Worm (Caenorhabditis elegans) whole organism, L1 larva: ENCODE data around the gene T02B11.4.

Experiments used
- C04F5.9 ChIP-seq: sonication (generic microtip); optimal IDR thresholded peaks from 2 replicates; lab custom pipeline; 2016; ENCODE audit warnings: missing genetic modification characterization, missing compliant biosample characterization
- C16A3.4 ChIP-seq: fragments of 150-350 bp; optimal IDR thresholded peaks from 2 replicates; lab custom pipeline; 2014; ENCODE audit warnings: missing biosample characterization, missing genetic modification characterization
- Y116A8C.19 ChIP-seq: sonication (generic microtip); optimal IDR thresholded peaks from 2 replicates; lab custom pipeline; 2016; ENCODE audit warnings: missing compliant biosample characterization, missing genetic modification characterization, borderline replicate concordance
- alr-1 ChIP-seq: fragments of 200-800 bp; sonication (Bioruptor generic); optimal IDR thresholded peaks from 2 replicates; lab custom pipeline; 2018; ENCODE audit warnings: borderline replicate concordance, mild to moderate bottlenecking, missing genetic modification characterization, missing compliant biosample characterization
- aly-2 ChIP-seq: fragments of 150-350 bp; optimal IDR thresholded peaks from 2 replicates; lab custom pipeline; 2014; ENCODE audit warnings: missing biosample characterization, missing genetic modification characterization
- blmp-1 ChIP-seq: fragments of 150-350 bp; optimal IDR thresholded peaks from 2 replicates; lab custom pipeline; 2014; ENCODE audit warnings: missing biosample characterization, missing genetic modification characterization
- ceh-90 ChIP-seq: sonication (generic microtip); optimal IDR thresholded peaks from 2 replicates; lab custom pipeline; 2016; ENCODE audit warnings: missing genetic modification characterization, missing compliant biosample characterization
- dpl-1 ChIP-seq, 3 experiments: fragments of 150-350 bp in 2 of 3; sonication (generic microtip) in 1 of 3; optimal IDR thresholded peaks; 2 replicates each; lab custom pipeline; 2014 to 2017; ENCODE audit warnings: missing biosample characterization in 3 of 3, missing genetic modification characterization in 3 of 3, missing genetic modification reagents in 3 of 3
- efl-1 ChIP-seq, 4 experiments: fragments of 150-350 bp; optimal IDR thresholded peaks in 3 of 4; peaks in 1 of 4; 1 replicate in 1 of 4; 2 replicates in 3 of 4; lab custom pipeline; 2014; ENCODE audit warnings: missing biosample characterization in 2 of 4, missing genetic modification characterization in 2 of 4, missing genetic modification reagents in 2 of 4
- efl-3 ChIP-seq: fragments of 200-800 bp; sonication (Bioruptor generic); optimal IDR thresholded peaks from 2 replicates; lab custom pipeline; 2018; ENCODE audit warnings: mild to moderate bottlenecking, missing genetic modification characterization, missing compliant biosample characterization
- elt-2 ChIP-seq: sonication (generic microtip); optimal IDR thresholded peaks from 2 replicates; lab custom pipeline; 2016; ENCODE audit warnings: missing genetic modification characterization, mild to moderate bottlenecking, inconsistent platforms, missing compliant biosample characterization, missing genetic modification reagents
- elt-3 ChIP-seq, 6 experiments: fragments of 150-350 bp in 1 of 6; sonication (generic microtip); optimal IDR thresholded peaks; 2 replicates each; lab custom pipeline; 2017 to 2018; ENCODE audit warnings: missing biosample characterization in 6 of 6, missing genetic modification characterization in 6 of 6, inconsistent platforms in 1 of 6
- ets-5 ChIP-seq: fragments of 200-800 bp; sonication (Bioruptor generic); IDR thresholded peaks from 2 replicates; pipeline ENCODE4 v1.3.6; 2022; ENCODE audit warnings: missing genetic modification characterization, missing compliant biosample characterization
- fkh-8 ChIP-seq: sonication (generic microtip); optimal IDR thresholded peaks from 2 replicates; lab custom pipeline; 2016; ENCODE audit warnings: mild to moderate bottlenecking, missing genetic modification characterization, missing compliant biosample characterization
- fos-1 ChIP-seq: fragments of 150-350 bp; optimal IDR thresholded peaks from 2 replicates; lab custom pipeline; 2014; ENCODE audit warnings: missing biosample characterization, missing genetic modification characterization
- lin-13 ChIP-seq: fragments of 150-350 bp; optimal IDR thresholded peaks from 2 replicates; lab custom pipeline; 2014; ENCODE audit warnings: missing biosample characterization, missing genetic modification reagents, missing genetic modification characterization
- lin-15B ChIP-seq: fragments of 150-350 bp; sonication (generic microtip); optimal IDR thresholded peaks from 3 replicates; lab custom pipeline; 2014; ENCODE audit warnings: missing biosample characterization, missing genetic modification characterization
- lin-35 ChIP-seq, 2 experiments: fragments of 150-350 bp; optimal IDR thresholded peaks; 2 replicates each; lab custom pipeline; 2014; ENCODE audit warnings: missing biosample characterization in 2 of 2, missing genetic modification characterization in 2 of 2, missing genetic modification reagents in 2 of 2
- lin-39 ChIP-seq: fragments of 150-350 bp; optimal IDR thresholded peaks from 2 replicates; lab custom pipeline; 2014; ENCODE audit warnings: missing biosample characterization, missing genetic modification reagents, missing genetic modification characterization
- lir-3 ChIP-seq: sonication (generic microtip); optimal IDR thresholded peaks from 2 replicates; lab custom pipeline; 2016; ENCODE audit warnings: mild to moderate bottlenecking, missing genetic modification characterization, moderate library complexity, missing compliant biosample characterization; ENCODE audit not compliant: poor library complexity
- lsy-2 ChIP-seq, 2 experiments: fragments of 150-350 bp; optimal IDR thresholded peaks; 2 replicates each; lab custom pipeline; 2014; ENCODE audit warnings: missing biosample characterization in 2 of 2, missing genetic modification characterization in 2 of 2
- mdl-1 ChIP-seq, 2 experiments: fragments of 150-350 bp; optimal IDR thresholded peaks; 2 replicates each; lab custom pipeline; 2014 to 2017; ENCODE audit warnings: missing biosample characterization in 2 of 2, missing genetic modification characterization in 2 of 2, inconsistent platforms in 1 of 2
- mep-1 ChIP-seq: fragments of 150-350 bp; optimal IDR thresholded peaks from 2 replicates; lab custom pipeline; 2014; ENCODE audit warnings: missing biosample characterization, missing genetic modification characterization
- nhr-19 ChIP-seq: fragments of 200-800 bp; sonication (Bioruptor generic); conservative IDR thresholded peaks from 2 replicates; pipeline ENCODE4 v1.3.6; 2022; ENCODE audit warnings: missing genetic modification characterization, missing compliant biosample characterization
- nhr-20 ChIP-seq: sonication (generic microtip); optimal IDR thresholded peaks from 2 replicates; lab custom pipeline; 2016; ENCODE audit warnings: mild to moderate bottlenecking, missing genetic modification characterization, missing compliant biosample characterization
- nhr-237 ChIP-seq: fragments of 150-350 bp; optimal IDR thresholded peaks from 2 replicates; lab custom pipeline; 2014; ENCODE audit warnings: missing biosample characterization, missing genetic modification characterization
- nhr-47 ChIP-seq: sonication (generic microtip); optimal IDR thresholded peaks from 2 replicates; lab custom pipeline; 2016; ENCODE audit warnings: mild to moderate bottlenecking, missing genetic modification characterization, moderate library complexity, missing compliant biosample characterization
- nhr-71 ChIP-seq: sonication (generic microtip); optimal IDR thresholded peaks from 2 replicates; lab custom pipeline; 2016; ENCODE audit warnings: mild to moderate bottlenecking, missing genetic modification characterization, moderate library complexity, missing compliant biosample characterization
- nhr-77 ChIP-seq: fragments of 150-350 bp; optimal IDR thresholded peaks from 2 replicates; lab custom pipeline; 2014; ENCODE audit warnings: missing biosample characterization, missing genetic modification characterization
- nhr-84 ChIP-seq: sonication (generic microtip); optimal IDR thresholded peaks from 2 replicates; lab custom pipeline; 2017; ENCODE audit warnings: missing biosample characterization, missing genetic modification characterization
- nhr-85 ChIP-seq: sonication (generic microtip); peaks from one replicate; lab custom pipeline; 2016; ENCODE audit warnings: missing genetic modification characterization, inconsistent platforms, missing compliant biosample characterization
- nhr-90 ChIP-seq: sonication (generic microtip); optimal IDR thresholded peaks from 2 replicates; lab custom pipeline; 2016; ENCODE audit warnings: mild to moderate bottlenecking, missing genetic modification characterization, missing compliant biosample characterization; ENCODE audit not compliant: poor library complexity
- pax-3 ChIP-seq: fragments of 200-800 bp; sonication (Bioruptor generic); optimal IDR thresholded peaks from 2 replicates; lab custom pipeline; 2018; ENCODE audit warnings: mild to moderate bottlenecking, missing genetic modification characterization, moderate library complexity, missing compliant biosample characterization
- pqm-1 ChIP-seq: sonication (generic microtip); optimal IDR thresholded peaks from 3 replicates; lab custom pipeline; 2017; ENCODE audit warnings: missing biosample characterization, missing genetic modification characterization
- snpc-4 ChIP-seq: fragments of 150-350 bp; optimal IDR thresholded peaks from 2 replicates; lab custom pipeline; 2014; ENCODE audit warnings: missing biosample characterization, missing genetic modification characterization
- snu-23 ChIP-seq: sonication (generic microtip); optimal IDR thresholded peaks from 2 replicates; lab custom pipeline; 2016; ENCODE audit warnings: missing genetic modification characterization, missing compliant biosample characterization
- sup-37 ChIP-seq: fragments of 200-800 bp; sonication (Bioruptor generic); optimal IDR thresholded peaks from 2 replicates; lab custom pipeline; 2018; ENCODE audit warnings: mild to moderate bottlenecking, missing genetic modification characterization, missing compliant biosample characterization
- tlp-1 ChIP-seq: fragments of 150-350 bp; optimal IDR thresholded peaks from 2 replicates; lab custom pipeline; 2014; ENCODE audit warnings: missing biosample characterization, missing genetic modification characterization
- unc-30 ChIP-seq: sonication (generic microtip); optimal IDR thresholded peaks from 2 replicates; lab custom pipeline; 2017; ENCODE audit warnings: missing biosample characterization, missing genetic modification characterization
- vab-15 ChIP-seq: sonication (generic microtip); optimal IDR thresholded peaks from 2 replicates; lab custom pipeline; 2017; ENCODE audit warnings: missing genotype, mild to moderate bottlenecking, missing genetic modification characterization, missing compliant biosample characterization
- xbp-1 ChIP-seq: sonication (generic microtip); optimal IDR thresholded peaks from 2 replicates; lab custom pipeline; 2016; ENCODE audit warnings: missing genetic modification characterization, missing compliant biosample characterization
- ztf-11 ChIP-seq, 2 experiments: sonication (generic microtip); optimal IDR thresholded peaks; 2 replicates each; lab custom pipeline; 2016 to 2017; ENCODE audit warnings: missing genetic modification characterization in 2 of 2, missing biosample characterization in 1 of 2, missing compliant biosample characterization in 1 of 2
- ztf-4 ChIP-seq: fragments of 150-350 bp; optimal IDR thresholded peaks from 2 replicates; lab custom pipeline; 2014; ENCODE audit warnings: missing biosample characterization, missing genetic modification characterization

Gene T02B11.4

ce11 chrV:911474-911873, 40.5 kb upstream of the T02B11.4 start, which contains the start of gene adh-5:
Gene adh-5 (plus strand): TSS chrV:911774.
- no peak for TF ChIP-seq nhr-77 (tag; lab: Kevin White, UChicago)
- no peak for TF ChIP-seq efl-1 (optimal IDR thresholded peaks at IDR 0.05; lab: Kevin White, UChicago)
- peak in 1 of 2 experiments; percentile 11 for TF ChIP-seq efl-1 (GFP tag; optimal IDR thresholded peaks at IDR 0.05 in 1 of 2; lab: Kevin White, UChicago)

- TF ChIP-seq nhr-71 (tag; lab: Kevin White, UChicago) (peak; percentile 27), blmp-1 (peak; percentile 3), C16A3.4 (tag; lab: Kevin White, UChicago) (peak; percentile 1), nhr-20 (tag; lab: Kevin White, UChicago) (peak; percentile 52), elt-3 (tag; optimal IDR thresholded peaks at IDR 0.05; lab: Kevin White, UChicago) (peak in 5 of 6 experiments; percentile 34 to 84 (median 58)), lin-15B (tag; lab: Kevin White, UChicago) (no peak), lin-35 (GFP tag; optimal IDR thresholded peaks at IDR 0.05; lab: Kevin White, UChicago) (peak; percentile 39 to 69), nhr-90 (tag; lab: Kevin White, UChicago) (peak; percentile 32), pqm-1 (tag; lab: Kevin White, UChicago) (peak; percentile 53), snu-23 (GFP tag; lab: Kevin White, UChicago) (peak; percentile 27), lin-39 (tag; lab: Kevin White, UChicago) (no peak), fkh-8 (tag; lab: Kevin White, UChicago) (no peak), efl-1 (optimal IDR thresholded peaks at IDR 0.05; lab: Kevin White, UChicago) (peak in 1 of 2 experiments; percentile 2), efl-1 (GFP tag; optimal IDR thresholded peaks at IDR 0.05 in 1 of 2; lab: Kevin White, UChicago) (peak in 1 of 2 experiments; percentile 89), lsy-2 (tag; optimal IDR thresholded peaks at IDR 0.05; lab: Kevin White, UChicago) (no peak), nhr-85 (tag; lab: Kevin White, UChicago) (peak; percentile 59), ztf-11 (tag; optimal IDR thresholded peaks at IDR 0.05; lab: Kevin White, UChicago) (no peak), dpl-1 (GFP tag; optimal IDR thresholded peaks at IDR 0.05; lab: Kevin White, UChicago) (peak in 1 of 3 experiments; percentile 29), elt-2 (tag; lab: Kevin White, UChicago) (peak; percentile 76)
Observed at ce11 chrV:910588-910987, 39.7 kb upstream of the T02B11.4 start.

ce11 chrV:908681-909080, 37.8 kb upstream of the T02B11.4 start:
- TF ChIP-seq nhr-47 (tag; lab: Kevin White, UChicago) (no peak), unc-30 (no peak), nhr-237 (tag; lab: Kevin White, UChicago) (no peak), efl-1 (optimal IDR thresholded peaks at IDR 0.05; lab: Kevin White, UChicago) (no peak), efl-1 (GFP tag; optimal IDR thresholded peaks at IDR 0.05 in 1 of 2; lab: Kevin White, UChicago) (peak in 1 of 2 experiments; percentile 17), ceh-90 (tag; lab: Kevin White, UChicago) (no peak), ets-5 (GFP tag; lab: Robert Waterston, UW) (0 out of 2 replicates have a peak, but pooled peaks have one; percentile 39), nhr-84 (tag; lab: Kevin White, UChicago) (no peak), fos-1 (tag; lab: Kevin White, UChicago) (no peak), nhr-90 (tag; lab: Kevin White, UChicago) (no peak), efl-3 (GFP tag; lab: Kevin White, UChicago) (no peak), pax-3 (tag; lab: Kevin White, UChicago) (no peak), tlp-1 (tag; lab: Kevin White, UChicago) (no peak)

ce11 chrV:904232-904983, 33.5 kb upstream of the T02B11.4 start, which contains the start of gene trm-2A:
Gene trm-2A (plus strand): TSS chrV:904963.
- TF ChIP-seq aly-2 (peak; percentile 78), nhr-20 (tag; lab: Kevin White, UChicago) (peak; percentile 91), sup-37 (GFP tag; lab: Kevin White, UChicago) (peak; percentile 6), blmp-1 (peak; percentile 75), xbp-1 (tag; lab: Kevin White, UChicago) (peak; percentile 82), C16A3.4 (tag; lab: Kevin White, UChicago) (peak; percentile 86), alr-1 (no peak), efl-3 (GFP tag; lab: Kevin White, UChicago) (no peak), nhr-77 (tag; lab: Kevin White, UChicago) (peak; percentile 68), mdl-1 (tag; optimal IDR thresholded peaks at IDR 0.05; lab: Kevin White, UChicago) (peak in 1 of 2 experiments; percentile 63), snpc-4 (tag; lab: Kevin White, UChicago) (peak; percentile 11), C04F5.9 (no peak), vab-15 (tag; lab: Kevin White, UChicago) (peak; percentile 79), mep-1 (tag; lab: Kevin White, UChicago) (peak; percentile 87), nhr-19 (peak; percentile 85), ztf-4 (tag; lab: Kevin White, UChicago) (peak; percentile 35), Y116A8C.19 (tag; lab: Kevin White, UChicago) (no peak), lir-3 (no peak), lin-13 (peak; percentile 64), ztf-11 (tag; optimal IDR thresholded peaks at IDR 0.05; lab: Kevin White, UChicago) (peak in 1 of 2 experiments; percentile 75)
